Fruit fly (Drosophila melanogaster) whole organism, pupa: ENCODE measurements around the gene Bx.

Experiments
- CG10348 ChIP-seq: fragments of 200-800 bp; sonication (Bioruptor generic); IDR thresholded peaks from 2 replicates; pipeline ENCODE4 v1.3.6; 2022; ENCODE audit warnings: missing biosample characterization, missing genetic modification characterization
- CG13204 ChIP-seq: fragments of 200-800 bp; sonication (Bioruptor generic); optimal IDR thresholded peaks from 2 replicates; lab custom pipeline; 2018; ENCODE audit warnings: missing biosample characterization, mild to moderate bottlenecking, missing genetic modification characterization, moderate library complexity
- CG15710 ChIP-seq: fragments of 200-800 bp; sonication (Bioruptor generic); optimal IDR thresholded peaks from 2 replicates; lab custom pipeline; 2018; ENCODE audit warnings: missing biosample characterization, mild to moderate bottlenecking, missing genetic modification characterization, moderate library complexity
- CG17806 ChIP-seq: fragments of 200-800 bp; sonication (Bioruptor generic); optimal IDR thresholded peaks from 2 replicates; lab custom pipeline; 2018; ENCODE audit warnings: missing biosample characterization, mild to moderate bottlenecking, missing genetic modification characterization, moderate library complexity
- CG32121 ChIP-seq: fragments of 200-800 bp; sonication (Bioruptor generic); IDR thresholded peaks from 2 replicates; pipeline ENCODE4 v1.3.6; 2022; ENCODE audit warnings: missing biosample characterization, missing genetic modification characterization
- CG34367 ChIP-seq: fragments of 200-800 bp; sonication (Bioruptor generic); optimal IDR thresholded peaks from 2 replicates; lab custom pipeline; 2018; ENCODE audit warnings: missing biosample characterization, mild to moderate bottlenecking, missing genetic modification characterization
- CG4496 ChIP-seq: fragments of 200-800 bp; sonication (Bioruptor generic); IDR thresholded peaks from 3 replicates; pipeline ENCODE4 v1.3.6; 2022; ENCODE audit warnings: missing biosample characterization, missing genetic modification characterization
- CG8301 ChIP-seq: fragments of 200-800 bp; sonication (Bioruptor generic); optimal IDR thresholded peaks from 2 replicates; lab custom pipeline; 2018; ENCODE audit warnings: missing biosample characterization, mild to moderate bottlenecking, missing genetic modification characterization
- EcR ChIP-seq: fragments of 200-800 bp; sonication (Bioruptor generic); optimal IDR thresholded peaks from 3 replicates; lab custom pipeline; 2019; ENCODE audit warnings: missing biosample characterization, missing genetic modification characterization, mild to moderate bottlenecking, moderate library complexity, missing genetic modification reagents
- Pif1B ChIP-seq: fragments of 200-800 bp; sonication (Bioruptor generic); optimal IDR thresholded peaks from 3 replicates; lab custom pipeline; 2016; ENCODE audit warnings: missing biosample characterization, missing genetic modification characterization
- rn ChIP-seq: fragments of 200-800 bp; sonication (Bioruptor generic); IDR thresholded peaks from 2 replicates; pipeline ENCODE4 v1.3.6; 2022; ENCODE audit warnings: missing biosample characterization, missing genetic modification characterization

DNA sequence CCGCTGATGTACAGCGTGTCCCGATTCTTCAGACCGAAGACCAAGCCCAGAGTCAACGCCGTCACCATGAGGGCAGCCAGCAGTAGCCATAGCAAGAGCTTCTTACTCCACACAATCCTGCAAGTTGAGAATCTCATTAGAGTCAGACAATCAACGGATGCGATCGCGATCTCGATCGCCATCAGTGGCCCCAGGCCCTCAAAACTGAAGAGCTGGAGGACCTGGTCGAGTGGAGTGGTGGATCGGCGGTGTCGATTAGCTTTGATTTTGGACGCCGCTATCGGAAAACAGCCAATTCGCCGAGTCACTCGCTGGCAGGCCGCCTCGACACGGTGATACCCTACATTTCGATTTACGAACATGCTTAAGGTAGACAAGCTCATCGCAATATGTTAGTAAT lies 6.7 kb upstream of the Bx start:
- TF ChIP-seq CG34367 (tag; lab: Kevin White, UChicago) = no peak
- no peak for TF ChIP-seq EcR (GFP tag; lab: Kevin White, UChicago)
- no peak for TF ChIP-seq CG15710 (tag; lab: Kevin White, UChicago)
- TF ChIP-seq CG8301 = no peak
- TF ChIP-seq Pif1B = no peak
- TF ChIP-seq CG32121 (GFP tag; lab: Robert Waterston, UW) = no peak
- TF ChIP-seq CG10348 (GFP tag; lab: Robert Waterston, UW) = no peak
- TF ChIP-seq CG13204 (GFP tag; lab: Kevin White, UChicago) = no peak
- TF ChIP-seq CG4496 (GFP tag; lab: Robert Waterston, UW) = no peak
- no peak for TF ChIP-seq CG17806 (tag; lab: Kevin White, UChicago)
- no peak for TF ChIP-seq rn (GFP tag; lab: Robert Waterston, UW)
